Fruit fly (Drosophila melanogaster) whole organism, embryonic: ENCODE results near the gene CG16854.

Source experiments
- Adf1 ChIP-seq: fragments of 200-800 bp; sonication (Bioruptor generic); IDR thresholded peaks from 2 replicates; pipeline ENCODE4 v1.3.6; 2022; ENCODE audit warnings: missing biosample characterization, missing genetic modification characterization
- Awh ChIP-seq: fragments of 200-800 bp; sonication (Bioruptor generic); IDR thresholded peaks from 2 replicates; pipeline ENCODE4, ENCODE4 v1.3.6; 2022; ENCODE audit warnings: missing biosample characterization, missing genetic modification characterization
- Bdp1 ChIP-seq: fragments of 200-800 bp; sonication (Bioruptor generic); optimal IDR thresholded peaks from 3 replicates; lab custom pipeline; 2016; ENCODE audit warnings: missing biosample characterization, missing genetic modification characterization
- CG11247 ChIP-seq: fragments of 200-800 bp; sonication (Bioruptor generic); IDR thresholded peaks from 2 replicates; pipeline ENCODE4 v1.3.6; 2022; ENCODE audit warnings: missing biosample characterization, missing genetic modification characterization
- CG11695 ChIP-seq: fragments of 200-800 bp; sonication (Bioruptor generic); IDR thresholded peaks from 3 replicates; pipeline ENCODE4 v1.3.6; 2022; ENCODE audit warnings: missing biosample characterization, missing genetic modification characterization
- CG12299 ChIP-seq: fragments of 200-800 bp; sonication (Bioruptor generic); optimal IDR thresholded peaks from 2 replicates; lab custom pipeline; 2018; ENCODE audit warnings: missing biosample characterization, mild to moderate bottlenecking, missing genetic modification characterization
- CG14441 ChIP-seq: fragments of 200-800 bp; sonication (Bioruptor generic); IDR thresholded peaks from 2 replicates; pipeline ENCODE4 v1.3.6; 2022; ENCODE audit warnings: missing biosample characterization, missing genetic modification characterization
- CG14965 ChIP-seq: fragments of 200-800 bp; sonication (Bioruptor generic); optimal IDR thresholded peaks from 2 replicates; lab custom pipeline; 2016; ENCODE audit warnings: missing biosample characterization, missing genetic modification characterization, borderline replicate concordance
- CG16863 ChIP-seq: fragments of 200-800 bp; sonication (Bioruptor generic); optimal IDR thresholded peaks from 3 replicates; lab custom pipeline; 2016; ENCODE audit warnings: missing biosample characterization, missing genetic modification characterization
- CG2199 ChIP-seq: fragments of 200-800 bp; sonication (Bioruptor generic); IDR thresholded peaks from 3 replicates; pipeline ENCODE4 v1.3.6; 2022; ENCODE audit warnings: missing biosample characterization, missing genetic modification characterization
- CG2678 ChIP-seq: fragments of 200-800 bp; sonication (Bioruptor generic); optimal IDR thresholded peaks from 3 replicates; lab custom pipeline; 2019; ENCODE audit warnings: missing biosample characterization, mild to moderate bottlenecking, missing genetic modification characterization, moderate library complexity
- CG2889 ChIP-seq: fragments of 200-800 bp; sonication (Bioruptor generic); IDR thresholded peaks from 3 replicates; pipeline ENCODE4 v1.3.6; 2022; ENCODE audit warnings: missing biosample characterization, missing genetic modification characterization
- CG30403 ChIP-seq: fragments of 200-800 bp; sonication (Bioruptor generic); optimal IDR thresholded peaks from 3 replicates; lab custom pipeline; 2016; ENCODE audit warnings: missing biosample characterization, missing genetic modification characterization
- CG43689 ChIP-seq: fragments of 200-800 bp; sonication (Bioruptor generic); IDR thresholded peaks from 2 replicates; pipeline ENCODE4 v1.3.6; 2022; ENCODE audit warnings: missing biosample characterization, missing genetic modification characterization
- CG4730 ChIP-seq: fragments of 200-800 bp; sonication (Bioruptor generic); IDR thresholded peaks from 2 replicates; pipeline ENCODE4 v1.3.6; 2022; ENCODE audit warnings: missing biosample characterization, missing genetic modification characterization
- CG6654 ChIP-seq: fragments of 200-800 bp; sonication (Bioruptor generic); optimal IDR thresholded peaks from 2 replicates; lab custom pipeline; 2017; ENCODE audit warnings: missing biosample characterization, mild to moderate bottlenecking, missing genetic modification characterization
- CG9727 ChIP-seq: fragments of 200-800 bp; sonication (Bioruptor generic); optimal IDR thresholded peaks from 3 replicates; lab custom pipeline; 2017; ENCODE audit warnings: missing biosample characterization, mild to moderate bottlenecking, missing genetic modification characterization
- Dref ChIP-seq: fragments of 200-800 bp; sonication (Bioruptor generic); IDR thresholded peaks from 2 replicates; pipeline ENCODE4 v1.3.6; 2022; ENCODE audit warnings: missing biosample characterization, missing genetic modification characterization
- E2f2 ChIP-seq: fragments of 200-800 bp; sonication (Bioruptor generic); IDR thresholded peaks from 2 replicates; pipeline ENCODE4 v1.3.6; 2022; ENCODE audit warnings: missing biosample characterization, missing genetic modification characterization
- HHEX ChIP-seq: fragments of 200-800 bp; sonication (Bioruptor generic); optimal IDR thresholded peaks from 3 replicates; lab custom pipeline; 2017; ENCODE audit warnings: missing biosample characterization, mild to moderate bottlenecking, missing genetic modification characterization, missing genetic modification reagents
- Hr78 ChIP-seq, 2 experiments: fragments of 200-800 bp in 1 of 2; fragments of >200 bp in 1 of 2; sonication (Bioruptor generic) in 1 of 2; optimal IDR thresholded peaks; 2 replicates each; lab custom pipeline; 2017 to 2019; ENCODE audit warnings: missing biosample characterization in 2 of 2, missing genetic modification characterization in 2 of 2, mild to moderate bottlenecking in 1 of 2, moderate library complexity in 1 of 2
- Mad ChIP-seq: fragments of 200-800 bp; sonication (Bioruptor generic); optimal IDR thresholded peaks from 2 replicates; lab custom pipeline; 2016; ENCODE audit warnings: missing biosample characterization, missing genetic modification characterization
- Neu2 ChIP-seq: fragments of 200-800 bp; sonication (Bioruptor generic); optimal IDR thresholded peaks from 3 replicates; lab custom pipeline; 2016; ENCODE audit warnings: missing biosample characterization, missing genetic modification characterization, borderline replicate concordance
- PHDP ChIP-seq: fragments of 200-800 bp; sonication (Bioruptor generic); optimal IDR thresholded peaks from 3 replicates; lab custom pipeline; 2018; ENCODE audit warnings: missing biosample characterization, mild to moderate bottlenecking, missing genetic modification characterization, moderate library complexity
- Poxn ChIP-seq: fragments of 200-800 bp; sonication (Bioruptor generic); IDR thresholded peaks from 2 replicates; pipeline ENCODE4 v1.3.6; 2022; ENCODE audit warnings: missing biosample characterization, missing genetic modification characterization
- TFAM ChIP-seq: fragments of 200-800 bp; sonication (Bioruptor generic); optimal IDR thresholded peaks from 2 replicates; lab custom pipeline; 2017; ENCODE audit warnings: missing biosample characterization, missing genetic modification characterization, inconsistent platforms
- amos ChIP-seq: fragments of 200-800 bp; sonication (Bioruptor generic); IDR thresholded peaks from 2 replicates; pipeline ENCODE4 v1.3.6; 2022; ENCODE audit warnings: missing biosample characterization, missing genetic modification characterization; ENCODE audit not compliant: partially characterized antibody
- aop ChIP-seq: fragments of 200-800 bp; sonication (Bioruptor generic); IDR thresholded peaks from 2 replicates; pipeline ENCODE4 v1.3.6; 2022; ENCODE audit warnings: missing biosample characterization, missing genetic modification characterization
- ap ChIP-seq: fragments of 200-800 bp; sonication (Bioruptor generic); IDR thresholded peaks from 2 replicates; pipeline ENCODE4 v1.3.6; 2022; ENCODE audit warnings: missing biosample characterization, missing genetic modification characterization
- bsh ChIP-seq, 2 experiments: fragments of 200-800 bp; sonication (Bioruptor generic); optimal IDR thresholded peaks; 2 replicates each; lab custom pipeline; 2017 to 2018; ENCODE audit warnings: mild to moderate bottlenecking in 2 of 2, missing biosample characterization in 2 of 2, missing genetic modification characterization in 2 of 2, moderate library complexity in 1 of 2
- chif ChIP-seq, 2 experiments: fragments of 200-800 bp; sonication (Bioruptor generic); optimal IDR thresholded peaks; 3 replicates each; lab custom pipeline; 2016; ENCODE audit warnings: missing biosample characterization in 2 of 2, missing genetic modification characterization in 2 of 2
- dmrt11E ChIP-seq: fragments of 200-800 bp; sonication (Bioruptor generic); optimal IDR thresholded peaks from 3 replicates; lab custom pipeline; 2018; ENCODE audit warnings: missing biosample characterization, mild to moderate bottlenecking, missing genetic modification characterization, moderate library complexity
- gce ChIP-seq: fragments of 200-800 bp; sonication (Bioruptor generic); IDR thresholded peaks from 3 replicates; pipeline ENCODE4 v1.3.6; 2022; ENCODE audit warnings: missing biosample characterization, missing genetic modification characterization
- gt ChIP-seq: fragments of 200-800 bp; sonication (Bioruptor generic); IDR thresholded peaks from 2 replicates; pipeline ENCODE4 v1.3.6; 2022; ENCODE audit warnings: missing biosample characterization, missing genetic modification characterization
- hkb ChIP-seq, 2 experiments: fragments of 200-800 bp in 1 of 2; fragments of >200 bp in 1 of 2; sonication (Bioruptor generic) in 1 of 2; IDR thresholded peaks in 1 of 2; optimal IDR thresholded peaks in 1 of 2; 2 replicates each; pipeline versions ENCODE4 v1.3.6 to Lab custom; 2017 to 2022; ENCODE audit warnings: missing biosample characterization in 1 of 2, missing genetic modification characterization in 1 of 2
- klu ChIP-seq: fragments of 200-800 bp; sonication (Bioruptor generic); IDR thresholded peaks from 2 replicates; pipeline ENCODE4 v1.3.6; 2022; ENCODE audit warnings: missing biosample characterization, missing genetic modification characterization
- lab ChIP-seq: fragments of 200-800 bp; sonication (Bioruptor generic); optimal IDR thresholded peaks from 3 replicates; lab custom pipeline; 2017; ENCODE audit warnings: missing biosample characterization, missing genetic modification characterization, mild to moderate bottlenecking, moderate library complexity, missing genetic modification reagents
- mam ChIP-seq: fragments of 200-800 bp; sonication (Bioruptor generic); optimal IDR thresholded peaks from 3 replicates; lab custom pipeline; 2016; ENCODE audit warnings: missing biosample characterization, missing genetic modification characterization
- nerfin-1 ChIP-seq: fragments of 200-800 bp; sonication (Bioruptor generic); optimal IDR thresholded peaks from 3 replicates; lab custom pipeline; 2019; ENCODE audit warnings: missing biosample characterization, mild to moderate bottlenecking, missing genetic modification characterization, moderate library complexity
- oc ChIP-seq: fragments of 200-800 bp; sonication (Bioruptor generic); optimal IDR thresholded peaks from 2 replicates; lab custom pipeline; 2018; ENCODE audit warnings: missing biosample characterization, mild to moderate bottlenecking, missing genetic modification characterization, moderate library complexity
- ranshi ChIP-seq: fragments of 200-800 bp; sonication (Bioruptor generic); IDR thresholded peaks from 2 replicates; pipeline ENCODE4 v1.3.6; 2022; ENCODE audit warnings: missing biosample characterization, missing genetic modification characterization
- sens ChIP-seq: fragments of 200-800 bp; sonication (Bioruptor generic); peaks from one replicate; lab custom pipeline; 2016; ENCODE audit warnings: missing biosample characterization, missing genetic modification characterization
- seq ChIP-seq: fragments of 200-800 bp; sonication (Bioruptor generic); IDR thresholded peaks from 2 replicates; pipeline ENCODE4 v1.3.6; 2022; ENCODE audit warnings: missing biosample characterization, missing genetic modification characterization
- sob ChIP-seq: fragments of 200-800 bp; sonication (Bioruptor generic); IDR thresholded peaks from 2 replicates; pipeline ENCODE4 v1.3.6; 2022; ENCODE audit warnings: missing biosample characterization, missing genetic modification characterization
- sr ChIP-seq: fragments of 200-800 bp; sonication (Bioruptor generic); IDR thresholded peaks from 3 replicates; pipeline ENCODE4 v1.3.6; 2022; ENCODE audit warnings: missing biosample characterization, missing genetic modification characterization
- ttk ChIP-seq: fragments of 200-800 bp; sonication (Bioruptor generic); IDR thresholded peaks from 2 replicates; pipeline ENCODE4 v2.1.2; 2022; ENCODE audit warnings: missing biosample characterization, missing genetic modification characterization
- unc-4 ChIP-seq: fragments of 200-800 bp; sonication (Bioruptor generic); IDR thresholded peaks from 2 replicates; pipeline ENCODE4 v1.3.6; 2022; ENCODE audit warnings: missing biosample characterization, missing genetic modification characterization; ENCODE audit not compliant: partially characterized antibody
- unpg ChIP-seq: fragments of 200-800 bp; sonication (Bioruptor generic); optimal IDR thresholded peaks from 3 replicates; lab custom pipeline; 2018; ENCODE audit warnings: missing biosample characterization, mild to moderate bottlenecking, missing genetic modification characterization, moderate library complexity
- zfh2 ChIP-seq: fragments of 200-800 bp; sonication (Bioruptor generic); optimal IDR thresholded peaks from 2 replicates; lab custom pipeline; 2016; ENCODE audit warnings: missing biosample characterization, missing genetic modification characterization

The CG16854 gene

dm6 chr2L:11053018-11053807, 33.3 kb upstream of the CG16854 start (continued):
- TF ChIP-seq chif (GFP tag; optimal IDR thresholded peaks at IDR 0.05; lab: Kevin White, UChicago): no peak
- TF ChIP-seq CG2678 (tag; lab: Kevin White, UChicago): peak; percentile 33
- no peak for TF ChIP-seq Adf1
- no peak for TF ChIP-seq CG16863 (GFP tag; lab: Kevin White, UChicago)
- 0 out of 3 replicates have a peak, but pooled peaks have one; percentile 11 for TF ChIP-seq sr (GFP tag; lab: Robert Waterston, UW)
- TF ChIP-seq Awh: no peak
- TF ChIP-seq bsh (GFP tag; optimal IDR thresholded peaks at IDR 0.05; lab: Kevin White, UChicago): peak in 1 of 2 experiments; percentile 29
- no peak for TF ChIP-seq CG2889
- TF ChIP-seq CG11695: peak; percentile 57; the same call in 1 of the 3 replicates
- TF ChIP-seq CG4730: 0 out of 2 replicates have a peak, but pooled peaks have one; percentile 17
- TF ChIP-seq klu (GFP tag; lab: Robert Waterston, UW): 0 out of 2 replicates have a peak, but pooled peaks have one; percentile 7
- TF ChIP-seq mam: no peak
- TF ChIP-seq sob (GFP tag; lab: Robert Waterston, UW): no peak
- no peak for TF ChIP-seq CG6654 (GFP tag; lab: Kevin White, UChicago)
- TF ChIP-seq CG14441 (GFP tag; lab: Robert Waterston, UW): peak; percentile 76
- no peak for TF ChIP-seq CG2199 (GFP tag; lab: Robert Waterston, UW)
- no peak for TF ChIP-seq dmrt11E (tag; lab: Kevin White, UChicago)
- no peak for TF ChIP-seq aop (GFP tag; lab: Robert Waterston, UW)
- TF ChIP-seq PHDP: no peak
- TF ChIP-seq E2f2: peak; percentile 21; the same call in 1 of the 2 replicates
- TF ChIP-seq nerfin-1: no peak
- TF ChIP-seq seq (GFP tag; lab: Robert Waterston, UW): no peak
- TF ChIP-seq Poxn: no peak
- no peak for TF ChIP-seq oc
- no peak for TF ChIP-seq Dref (GFP tag; lab: Robert Waterston, UW)
- no peak for TF ChIP-seq CG12299 (tag; lab: Kevin White, UChicago)
- no peak for TF ChIP-seq CG9727 (GFP tag; lab: Kevin White, UChicago)
- TF ChIP-seq Mad (GFP tag; lab: Kevin White, UChicago): no peak
- TF ChIP-seq ranshi (GFP tag; lab: Robert Waterston, UW): 0 out of 2 replicates have a peak, but pooled peaks have one; percentile 34
- TF ChIP-seq amos (GFP tag; lab: Robert Waterston, UW): no peak
- TF ChIP-seq ap: no peak
- peak; percentile 13; the same call in 1 of the 3 replicates for TF ChIP-seq gce
- no peak for TF ChIP-seq HHEX
- TF ChIP-seq Bdp1: no peak
- peak; percentile 38 for TF ChIP-seq lab (GFP tag; lab: Kevin White, UChicago)
- 0 out of 2 replicates have a peak, but pooled peaks have one; percentile 22 for TF ChIP-seq CG43689
- no peak for TF ChIP-seq zfh2 (GFP tag; lab: Kevin White, UChicago)
- TF ChIP-seq Hr78 (GFP tag; optimal IDR thresholded peaks at IDR 0.05; lab: Kevin White, UChicago): peak in 1 of 2 experiments; percentile 62
- TF ChIP-seq TFAM (GFP tag; lab: Kevin White, UChicago): no peak
- TF ChIP-seq CG14965 (GFP tag; lab: Kevin White, UChicago): no peak
- no peak for TF ChIP-seq gt
- no peak for TF ChIP-seq CG11247 (GFP tag; lab: Robert Waterston, UW)
- TF ChIP-seq Neu2 (GFP tag; lab: Kevin White, UChicago): no peak
- TF ChIP-seq sens: peak; percentile 13
- TF ChIP-seq ttk: no peak; the same call in none of the 2 replicates
- peak; percentile 28 for TF ChIP-seq unpg
- no peak for TF ChIP-seq hkb (optimal IDR thresholded peaks at IDR 0.05; lab: Kevin White, UChicago)
- TF ChIP-seq hkb (GFP tag; IDR thresholded peaks at IDR 0.05; lab: Robert Waterston, UW): peak; percentile 57
- no peak for TF ChIP-seq unc-4
- no peak for TF ChIP-seq CG30403 (GFP tag; lab: Kevin White, UChicago)
